Worm (Caenorhabditis elegans) whole organism, late embryonic: ENCODE results near the gene W04E12.9.
A peak's percentile ranks its signal among the peaks of the same experiment; 100 is the strongest.

Experiments
- C08G9.2 ChIP-seq: sonication (generic microtip); optimal IDR thresholded peaks from 2 replicates; lab custom pipeline; 2016; ENCODE audit warnings: mild to moderate bottlenecking, missing genetic modification characterization, moderate library complexity, missing compliant biosample characterization
- C38D4.7 ChIP-seq: fragments of 200-800 bp; sonication (Bioruptor generic); optimal IDR thresholded peaks from 2 replicates; lab custom pipeline; 2018; ENCODE audit warnings: mild to moderate bottlenecking, missing genetic modification characterization, moderate library complexity, missing compliant biosample characterization
- K09A11.1 ChIP-seq: sonication (generic microtip); optimal IDR thresholded peaks from 2 replicates; lab custom pipeline; 2017; ENCODE audit warnings: antibody characterized with exemption, mild to moderate bottlenecking, missing genetic modification characterization, missing compliant biosample characterization; ENCODE audit not compliant: insufficient read depth
- ahr-1 ChIP-seq: sonication (generic microtip); optimal IDR thresholded peaks from 2 replicates; lab custom pipeline; 2016; ENCODE audit warnings: missing genetic modification characterization, missing compliant biosample characterization
- ceh-14 ChIP-seq: sonication (generic microtip); optimal IDR thresholded peaks from 2 replicates; lab custom pipeline; 2016; ENCODE audit warnings: missing genotype, missing genetic modification characterization, missing compliant biosample characterization
- ceh-18 ChIP-seq: sonication (generic microtip); optimal IDR thresholded peaks from 2 replicates; lab custom pipeline; 2016; ENCODE audit warnings: missing genetic modification characterization, missing compliant biosample characterization
- ceh-19 ChIP-seq: fragments of 200-800 bp; sonication (Bioruptor generic); optimal IDR thresholded peaks from 2 replicates; lab custom pipeline; 2018; ENCODE audit warnings: mild to moderate bottlenecking, missing genetic modification characterization, missing compliant biosample characterization
- ceh-2 ChIP-seq: sonication (generic microtip); optimal IDR thresholded peaks from 2 replicates; lab custom pipeline; 2016; ENCODE audit warnings: missing genotype, missing genetic modification characterization, missing compliant biosample characterization
- ceh-22 ChIP-seq: sonication (generic microtip); optimal IDR thresholded peaks from 2 replicates; lab custom pipeline; 2017; ENCODE audit warnings: missing biosample characterization, missing genetic modification characterization
- ceh-31 ChIP-seq: sonication (generic microtip); optimal IDR thresholded peaks from 2 replicates; lab custom pipeline; 2016; ENCODE audit warnings: missing genetic modification characterization, missing compliant biosample characterization
- ceh-34 ChIP-seq: sonication (generic microtip); optimal IDR thresholded peaks from 2 replicates; lab custom pipeline; 2016; ENCODE audit warnings: mild to moderate bottlenecking, missing genetic modification characterization, missing compliant biosample characterization
- ceh-45 ChIP-seq: fragments of 200-800 bp; sonication (Bioruptor generic); IDR thresholded peaks from 2 replicates; pipeline ENCODE4 v1.3.6; 2022; ENCODE audit warnings: missing genetic modification reagents, missing genetic modification characterization, missing compliant biosample characterization
- ceh-48 ChIP-seq: sonication (generic microtip); optimal IDR thresholded peaks from 2 replicates; lab custom pipeline; 2016; ENCODE audit warnings: missing genetic modification characterization, inconsistent platforms, missing compliant biosample characterization
- che-1 ChIP-seq: sonication (generic microtip); optimal IDR thresholded peaks from 2 replicates; lab custom pipeline; 2016; ENCODE audit warnings: mild to moderate bottlenecking, missing genetic modification characterization, missing compliant biosample characterization
- dmd-4 ChIP-seq: sonication (generic microtip); optimal IDR thresholded peaks from 2 replicates; lab custom pipeline; 2016; ENCODE audit warnings: borderline replicate concordance, missing genetic modification characterization, missing compliant biosample characterization
- dve-1 ChIP-seq: sonication (generic microtip); optimal IDR thresholded peaks from 2 replicates; lab custom pipeline; 2017; ENCODE audit warnings: antibody characterized with exemption, mild to moderate bottlenecking, missing genetic modification characterization, missing compliant biosample characterization
- elt-2 ChIP-seq: sonication (generic microtip); optimal IDR thresholded peaks from 2 replicates; lab custom pipeline; 2016; ENCODE audit warnings: missing genetic modification reagents, missing genetic modification characterization, missing compliant biosample characterization
- fax-1 ChIP-seq: sonication (generic microtip); optimal IDR thresholded peaks from 2 replicates; lab custom pipeline; 2016; ENCODE audit warnings: missing genotype, missing genetic modification characterization, missing compliant biosample characterization
- fkh-10 ChIP-seq: fragments of 150-350 bp; optimal IDR thresholded peaks from 2 replicates; lab custom pipeline; 2014; ENCODE audit warnings: missing biosample characterization, missing genetic modification reagents, missing genetic modification characterization
- fkh-6 ChIP-seq: sonication (generic microtip); optimal IDR thresholded peaks from 2 replicates; lab custom pipeline; 2016; ENCODE audit warnings: missing genetic modification characterization, missing compliant biosample characterization
- gmeb-2 ChIP-seq: sonication (generic microtip); optimal IDR thresholded peaks from 2 replicates; lab custom pipeline; 2016; ENCODE audit warnings: missing genetic modification characterization, inconsistent platforms, missing compliant biosample characterization
- hlh-6 ChIP-seq: sonication (generic microtip); optimal IDR thresholded peaks from 2 replicates; lab custom pipeline; 2016; ENCODE audit warnings: missing genotype, missing genetic modification characterization, missing compliant biosample characterization
- lim-6 ChIP-seq: sonication (generic microtip); optimal IDR thresholded peaks from 2 replicates; lab custom pipeline; 2016; ENCODE audit warnings: missing genetic modification characterization, missing compliant biosample characterization
- lin-11 ChIP-seq: fragments of 200-800 bp; sonication (Bioruptor generic); optimal IDR thresholded peaks from 2 replicates; lab custom pipeline; 2018; ENCODE audit warnings: mild to moderate bottlenecking, missing genetic modification characterization, missing compliant biosample characterization
- mec-3 ChIP-seq: sonication (generic microtip); optimal IDR thresholded peaks from 2 replicates; lab custom pipeline; 2016; ENCODE audit warnings: borderline replicate concordance, missing genetic modification characterization, missing compliant biosample characterization
- nfya-1 ChIP-seq: sonication (generic microtip); optimal IDR thresholded peaks from 2 replicates; lab custom pipeline; 2017; ENCODE audit warnings: missing genetic modification characterization, mild to moderate bottlenecking, missing compliant biosample characterization, antibody characterized with exemption, moderate library complexity
- nhr-11 ChIP-seq: fragments of 150-350 bp; optimal IDR thresholded peaks from 2 replicates; lab custom pipeline; 2014; ENCODE audit warnings: missing biosample characterization, missing genetic modification characterization
- nhr-232 ChIP-seq: sonication (generic microtip); optimal IDR thresholded peaks from 2 replicates; lab custom pipeline; 2016; ENCODE audit warnings: missing genetic modification characterization, missing compliant biosample characterization
- pag-3 ChIP-seq: sonication (generic microtip); optimal IDR thresholded peaks from 2 replicates; lab custom pipeline; 2016; ENCODE audit warnings: missing compliant biosample characterization, missing genetic modification characterization, borderline replicate concordance
- pha-2 ChIP-seq: sonication (generic microtip); optimal IDR thresholded peaks from 2 replicates; lab custom pipeline; 2017; ENCODE audit warnings: mild to moderate bottlenecking, missing genetic modification characterization, missing compliant biosample characterization
- pha-4 ChIP-seq: fragments of 150-350 bp; optimal IDR thresholded peaks from 2 replicates; lab custom pipeline; 2018; ENCODE audit warnings: missing biosample characterization, missing genetic modification reagents, missing genetic modification characterization
- pqm-1 ChIP-seq: sonication (generic microtip); optimal IDR thresholded peaks from 2 replicates; lab custom pipeline; 2016; ENCODE audit warnings: missing genetic modification characterization, missing compliant biosample characterization
- pros-1 ChIP-seq: fragments of 150-350 bp; optimal IDR thresholded peaks from 2 replicates; lab custom pipeline; 2014; ENCODE audit warnings: missing biosample characterization, missing genetic modification reagents, missing genetic modification characterization
- sox-2 ChIP-seq: fragments of 200-800 bp; sonication (Bioruptor generic); IDR thresholded peaks from 2 replicates; pipeline ENCODE4 v1.3.6; 2022; ENCODE audit warnings: missing genetic modification reagents, missing genetic modification characterization, missing compliant biosample characterization
- syd-9 ChIP-seq: sonication (generic microtip); optimal IDR thresholded peaks from 2 replicates; lab custom pipeline; 2016; ENCODE audit warnings: mild to moderate bottlenecking, missing genetic modification characterization, moderate library complexity, missing compliant biosample characterization
- tbx-2 ChIP-seq: sonication (generic microtip); optimal IDR thresholded peaks from 2 replicates; lab custom pipeline; 2016; ENCODE audit warnings: missing genetic modification characterization, missing compliant biosample characterization
- unc-3 ChIP-seq, 2 experiments: fragments of 200-800 bp in 1 of 2; sonication (Bioruptor generic) in 1 of 2; sonication (generic microtip) in 1 of 2; conservative IDR thresholded peaks in 1 of 2; optimal IDR thresholded peaks in 1 of 2; 2 replicates each; pipeline versions ENCODE4 v1.3.6 to Lab custom; 2016 to 2022; ENCODE audit warnings: missing compliant biosample characterization in 2 of 2, missing genetic modification characterization in 2 of 2, missing genetic modification reagents in 1 of 2
- ztf-16 ChIP-seq: sonication (generic microtip); optimal IDR thresholded peaks from 2 replicates; lab custom pipeline; 2017; ENCODE audit warnings: missing genetic modification characterization, missing compliant biosample characterization

Gene W04E12.9

ce11 chrV:19767719-19768118, 11.4 kb downstream of the W04E12.9 start:
- TF ChIP-seq gmeb-2 (no peak), hlh-6 (tag; lab: Kevin White, UChicago) (no peak), nfya-1 (tag; lab: Kevin White, UChicago) (peak; percentile 77)

ce11 chrV:19771660-19772059, 15.3 kb downstream of the W04E12.9 start, which contains the start of gene M162.15:
Gene M162.15 (minus strand): TSS chrV:19771760.
- TF ChIP-seq pha-4 (no peak), nhr-11 (no peak), ceh-18 (tag; lab: Kevin White, UChicago) (no peak), ceh-34 (tag; lab: Kevin White, UChicago) (no peak), dve-1 (tag; lab: Kevin White, UChicago) (no peak), ceh-19 (GFP tag; lab: Kevin White, UChicago) (no peak), ahr-1 (tag; lab: Kevin White, UChicago) (no peak), hlh-6 (tag; lab: Kevin White, UChicago) (no peak), fkh-6 (tag; lab: Kevin White, UChicago) (no peak), K09A11.1 (no peak), ceh-48 (no peak), pag-3 (tag; lab: Kevin White, UChicago) (no peak), mec-3 (no peak), nhr-232 (no peak), elt-2 (tag; lab: Kevin White, UChicago) (no peak), pqm-1 (tag; lab: Kevin White, UChicago) (no peak), pros-1 (tag; lab: Kevin White, UChicago) (no peak), syd-9 (no peak), dmd-4 (tag; lab: Kevin White, UChicago) (no peak)
- TF ChIP-seq, all 69 proteins: peak for 0

- no peak for TF ChIP-seq lim-6 (tag; lab: Kevin White, UChicago)
- TF ChIP-seq C08G9.2 (tag; lab: Kevin White, UChicago): no peak
- TF ChIP-seq ztf-16 (tag; lab: Kevin White, UChicago): no peak
- TF ChIP-seq che-1 (tag; lab: Kevin White, UChicago): no peak
- TF ChIP-seq ceh-31: no peak
- no peak for TF ChIP-seq pha-2
- TF ChIP-seq lin-11: no peak
- no peak for TF ChIP-seq tbx-2 (tag; lab: Kevin White, UChicago)
- TF ChIP-seq fax-1 (tag; lab: Kevin White, UChicago): no peak
- TF ChIP-seq sox-2 (GFP tag; lab: Robert Waterston, UW): no peak
- TF ChIP-seq ceh-22 (tag; lab: Kevin White, UChicago): no peak
- TF ChIP-seq pha-4: no peak
- no peak for TF ChIP-seq pros-1 (tag; lab: Kevin White, UChicago)
- TF ChIP-seq ceh-14: no peak
- TF ChIP-seq ceh-45 (GFP tag; lab: Robert Waterston, UW): no peak
- no peak for TF ChIP-seq unc-3 (GFP tag; conservative IDR thresholded peaks at IDR 0.05; lab: Robert Waterston, UW)
- TF ChIP-seq unc-3 (tag; optimal IDR thresholded peaks at IDR 0.05; lab: Kevin White, UChicago): no peak
- no peak for TF ChIP-seq hlh-6 (tag; lab: Kevin White, UChicago)
- TF ChIP-seq C38D4.7 (GFP tag; lab: Kevin White, UChicago): no peak
- no peak for TF ChIP-seq fkh-10 (GFP tag; lab: Kevin White, UChicago)
- no peak for TF ChIP-seq ceh-2 (tag; lab: Kevin White, UChicago)
Observed at ce11 chrV:19777227-19777626, 20.9 kb downstream of the W04E12.9 start, which contains the start of gene fbxa-118. Gene fbxa-118 (minus strand): TSS chrV:19777327.
